Fruit fly (Drosophila melanogaster): ENCODE data around the gene Galk.

Galk gene

dm6 chr3L:8978678-8979413, 7.0 kb downstream of the Galk start:
- peak; percentile 8 for TF ChIP-seq CG9948 (tag; optimal IDR thresholded peaks at IDR 0.05)
- no peak for TF ChIP-seq CG15710 (tag; optimal IDR thresholded peaks at IDR 0.05)
- peak; percentile 3 for TF ChIP-seq CG8301 (tag; optimal IDR thresholded peaks at IDR 0.05)
- TF ChIP-seq CG32121 (GFP tag; IDR thresholded peaks at IDR 0.05) = peak; percentile 84
- no peak for TF ChIP-seq rn (GFP tag; IDR thresholded peaks at IDR 0.05)
- TF ChIP-seq EcR (GFP tag; optimal IDR thresholded peaks at IDR 0.05) = peak; percentile 70
- peak; percentile 83; the same call in 2 of the 3 replicates for TF ChIP-seq CG4496 (GFP tag; IDR thresholded peaks at IDR 0.05)
- peak; percentile 73; the same call in 2 of the 3 replicates for TF ChIP-seq fd96Ca (GFP tag; IDR thresholded peaks at IDR 0.05)
- peak; percentile 74 for TF ChIP-seq Ets98B (GFP tag; IDR thresholded peaks at IDR 0.05)
- TF ChIP-seq CG12605 (GFP tag; IDR thresholded peaks at IDR 0.05) = peak; percentile 40
- no peak for TF ChIP-seq D1 (tag; optimal IDR thresholded peaks at IDR 0.05)
- no peak for TF ChIP-seq Pif1A (GFP tag; optimal IDR thresholded peaks at IDR 0.05)
- TF ChIP-seq CG10348 (GFP tag; IDR thresholded peaks at IDR 0.05) = peak; percentile 47; the same call in 1 of the 2 replicates
- TF ChIP-seq Pif1B (GFP tag; optimal IDR thresholded peaks at IDR 0.05) = no peak

dm6 chr3L:8974478-8975477, 11.1 kb downstream of the Galk start, which contains the start of the genes pix and Srp68:
TSS of gene pix (minus strand) at chr3L:8974765.
TSS of gene Srp68 (plus strand) at chr3L:8975046.
- TF ChIP-seq CG10348 (GFP tag; IDR thresholded peaks at IDR 0.05) = no peak
- peak; percentile 59; the same call in 1 of the 3 replicates for TF ChIP-seq fd96Ca (GFP tag; IDR thresholded peaks at IDR 0.05)
- no peak for TF ChIP-seq EcR (GFP tag; optimal IDR thresholded peaks at IDR 0.05)
- no peak for TF ChIP-seq CG4496 (GFP tag; IDR thresholded peaks at IDR 0.05)
- TF ChIP-seq CG13204 (GFP tag; optimal IDR thresholded peaks at IDR 0.05) = no peak
- TF ChIP-seq D1 (tag; optimal IDR thresholded peaks at IDR 0.05) = no peak
- no peak for TF ChIP-seq CG34367 (tag; optimal IDR thresholded peaks at IDR 0.05)
- TF ChIP-seq CG32121 (GFP tag; IDR thresholded peaks at IDR 0.05) = peak; percentile 30; the same call in 1 of the 2 replicates
- peak; percentile 47 for TF ChIP-seq CG9948 (tag; optimal IDR thresholded peaks at IDR 0.05)
- TF ChIP-seq rn (GFP tag; IDR thresholded peaks at IDR 0.05) = no peak
- peak; percentile 65 for TF ChIP-seq CG15710 (tag; optimal IDR thresholded peaks at IDR 0.05)
- TF ChIP-seq CG17806 (tag; optimal IDR thresholded peaks at IDR 0.05) = peak; percentile 24
- TF ChIP-seq CG12605 (GFP tag; IDR thresholded peaks at IDR 0.05) = 0 out of 2 replicates have a peak, but pooled peaks have one; percentile 25
- TF ChIP-seq CG8159 (tag; optimal IDR thresholded peaks at IDR 0.05) = peak; percentile 63
- no peak for TF ChIP-seq Ets98B (GFP tag; IDR thresholded peaks at IDR 0.05)
- TF ChIP-seq gl (tag; optimal IDR thresholded peaks at IDR 0.05) = no peak
- no peak for TF ChIP-seq Pif1A (GFP tag; optimal IDR thresholded peaks at IDR 0.05)
- TF ChIP-seq Snoo (tag; optimal IDR thresholded peaks at IDR 0.05) = peak; percentile 34

dm6 chr3L:8968437-8968836, 17.5 kb downstream of the Galk start, which contains the start of gene CG5026:
TSS of gene CG5026 (plus strand) at chr3L:8968528.
- TF ChIP-seq CG32121 (GFP tag; IDR thresholded peaks at IDR 0.05) = no peak
- no peak for TF ChIP-seq Pif1A (GFP tag; optimal IDR thresholded peaks at IDR 0.05)
- no peak for TF ChIP-seq fd96Ca (GFP tag; IDR thresholded peaks at IDR 0.05)
- peak; percentile 2 for TF ChIP-seq EcR (GFP tag; optimal IDR thresholded peaks at IDR 0.05)
- no peak for TF ChIP-seq CG34367 (tag; optimal IDR thresholded peaks at IDR 0.05)
- no peak for TF ChIP-seq CG4496 (GFP tag; IDR thresholded peaks at IDR 0.05)
- TF ChIP-seq CG12605 (GFP tag; IDR thresholded peaks at IDR 0.05) = no peak
- TF ChIP-seq CG15710 (tag; optimal IDR thresholded peaks at IDR 0.05) = no peak

dm6 chr3L:8966324-8967011, 19.4 kb downstream of the Galk start, which contains the start of the genes CG5653 and CG5021:
TSS of gene CG5653 (minus strand) at chr3L:8966374.
TSS of gene CG5021 (plus strand) at chr3L:8966829.
- no peak for TF ChIP-seq CG34367 (tag; optimal IDR thresholded peaks at IDR 0.05)
- TF ChIP-seq gl (tag; optimal IDR thresholded peaks at IDR 0.05) = peak; percentile 3

dm6 chr3L:8964458-8964857, 21.4 kb downstream of the Galk start, which contains the start of gene ValRS-m:
TSS of gene ValRS-m (minus strand) at chr3L:8964769.
- TF ChIP-seq Ets98B (GFP tag; IDR thresholded peaks at IDR 0.05) = no peak
- no peak for TF ChIP-seq rn (GFP tag; IDR thresholded peaks at IDR 0.05)
- TF ChIP-seq EcR (GFP tag; optimal IDR thresholded peaks at IDR 0.05) = no peak
- TF ChIP-seq CG34367 (tag; optimal IDR thresholded peaks at IDR 0.05) = no peak
- TF ChIP-seq CG8301 (tag; optimal IDR thresholded peaks at IDR 0.05) = no peak
- TF ChIP-seq CG13204 (GFP tag; optimal IDR thresholded peaks at IDR 0.05) = no peak
- TF ChIP-seq CG9948 (tag; optimal IDR thresholded peaks at IDR 0.05) = no peak
- no peak for TF ChIP-seq CG32121 (GFP tag; IDR thresholded peaks at IDR 0.05)
- TF ChIP-seq CG12605 (GFP tag; IDR thresholded peaks at IDR 0.05) = no peak
- TF ChIP-seq gl (tag; optimal IDR thresholded peaks at IDR 0.05) = no peak
- no peak for TF ChIP-seq CG10348 (GFP tag; IDR thresholded peaks at IDR 0.05)
- TF ChIP-seq Pif1A (GFP tag; optimal IDR thresholded peaks at IDR 0.05) = no peak
- no peak for TF ChIP-seq D1 (tag; optimal IDR thresholded peaks at IDR 0.05)
- TF ChIP-seq Snoo (tag; optimal IDR thresholded peaks at IDR 0.05) = no peak

Measured in whole organism, pupa.